Fruit fly (Drosophila melanogaster) Kc167 (cell line): ENCODE measurements around the gene dre4.

Source experiments
- Myc ChIP-seq: fragments of >200 bp; optimal IDR thresholded peaks from 2 replicates; lab custom pipeline; 2017; ENCODE audit warnings: missing external identifiers
- Sin3A ChIP-seq: fragments of >200 bp; optimal IDR thresholded peaks from 2 replicates; lab custom pipeline; 2018; ENCODE audit warnings: missing external identifiers
- h ChIP-seq: fragments of >200 bp; optimal IDR thresholded peaks from 3 replicates; lab custom pipeline; 2018; ENCODE audit warnings: missing external identifiers
- psq ChIP-seq: fragments of >200 bp; optimal IDR thresholded peaks from 2 replicates; lab custom pipeline; 2017; ENCODE audit warnings: missing external identifiers
- ttk ChIP-seq: sonication (Bioruptor generic); optimal IDR thresholded peaks from 2 replicates; lab custom pipeline; 2017; ENCODE audit warnings: missing external identifiers

DNA sequence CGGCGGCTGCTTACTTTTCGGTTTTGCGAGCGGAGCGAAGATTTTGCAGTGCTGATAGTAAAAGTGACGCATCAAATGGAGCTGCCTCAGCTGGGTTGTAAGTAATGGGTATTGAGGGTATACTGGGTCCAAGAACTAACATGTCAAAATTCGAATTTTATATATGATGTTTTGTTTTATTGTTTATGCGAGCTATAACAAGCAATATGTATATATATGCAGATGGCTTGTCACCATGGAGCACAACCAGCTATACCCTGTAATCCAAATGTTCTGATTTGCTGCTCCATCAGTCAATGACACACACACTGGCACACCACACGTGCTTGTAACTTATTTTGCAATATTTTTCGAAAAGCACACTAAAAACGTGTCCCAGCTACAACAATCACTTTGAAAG, 46.6 kb downstream of the dre4 start:
- TF ChIP-seq h (no peak), Myc (lab: Kevin White, UChicago) (no peak), Sin3A (lab: Kevin White, UChicago) (no peak), psq (lab: Kevin White, UChicago) (no peak), ttk (lab: Kevin White, UChicago) (no peak)
